Worm (Caenorhabditis elegans): Measurements from ENCODE around the gene srr-4.

DNA sequence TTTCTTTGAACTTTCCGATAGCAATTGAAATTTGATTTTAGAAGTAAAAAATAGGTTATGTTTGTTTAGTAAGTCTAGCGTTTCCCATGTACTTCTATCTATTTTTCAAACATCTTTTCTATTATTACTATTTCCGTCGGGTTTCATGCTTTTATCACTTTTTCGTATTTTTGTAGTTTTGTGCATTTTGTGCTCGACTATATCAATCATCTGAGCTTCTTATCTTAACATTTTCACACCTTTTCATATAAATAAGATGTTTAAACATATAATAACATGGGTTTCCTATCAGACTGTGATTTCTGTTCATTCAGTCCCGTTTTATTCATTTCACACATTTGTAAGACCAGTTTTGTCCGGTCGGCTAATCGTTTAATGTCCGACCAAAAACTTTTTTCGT lies 957 bp upstream of the srr-4 start:
- TF ChIP-seq him-1 (tag; optimal IDR thresholded peaks at IDR 0.05) (no peak), W03F9.2 (tag; optimal IDR thresholded peaks at IDR 0.05) (no peak), dao-5 (tag; optimal IDR thresholded peaks at IDR 0.05) (no peak)
